Worm (Caenorhabditis elegans): ENCODE results near the gene nhr-27.

Gene nhr-27

DNA sequence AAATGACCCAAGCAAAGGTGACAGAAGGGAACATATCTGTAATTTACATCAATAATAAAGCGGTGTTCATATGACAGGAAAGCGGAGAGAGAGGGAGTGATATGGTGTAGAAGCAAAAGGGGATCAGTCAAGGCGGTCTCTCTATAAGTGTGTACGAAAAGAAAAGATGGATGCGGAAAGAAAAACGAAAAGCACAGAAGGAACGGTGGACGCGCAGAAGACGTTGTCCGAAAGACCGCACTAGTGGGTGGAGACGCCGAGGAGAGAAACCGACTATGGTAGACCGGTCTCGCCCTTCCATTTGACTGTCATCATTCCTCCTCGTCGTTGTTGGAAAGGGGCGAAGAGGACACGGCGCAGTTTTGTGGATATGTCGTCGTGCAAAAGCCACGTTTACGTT, 34.9 kb upstream of the nhr-27 start, which contains the start of gene C52G5.2:
Gene C52G5.2 (plus strand): TSS at position 301 of the 400 bp plus-strand sequence.
- TF ChIP-seq unc-39 (tag; optimal IDR thresholded peaks at IDR 0.05) (no peak), ztf-1 (GFP tag; conservative IDR thresholded peaks at IDR 0.05) (no peak), ztf-4 (tag; optimal IDR thresholded peaks at IDR 0.05) (no peak), R02D3.7 (tag; optimal IDR thresholded peaks at IDR 0.05) (no peak), nhr-23 (tag; optimal IDR thresholded peaks at IDR 0.05) (no peak), lin-13 (GFP tag; optimal IDR thresholded peaks at IDR 0.05) (no peak), blmp-1 (tag; optimal IDR thresholded peaks at IDR 0.05; ENCODE audit: insufficient read depth) (no peak), gmeb-1 (tag; optimal IDR thresholded peaks at IDR 0.05) (no peak), unc-55 (GFP tag; optimal IDR thresholded peaks at IDR 0.05) (no peak), mab-5 (tag; optimal IDR thresholded peaks at IDR 0.05) (no peak), sem-4 (tag; optimal IDR thresholded peaks at IDR 0.05) (no peak), egl-27 (tag; optimal IDR thresholded peaks at IDR 0.05) (no peak), nhr-12 (tag; optimal IDR thresholded peaks at IDR 0.05) (no peak), sma-3 (GFP tag; optimal IDR thresholded peaks at IDR 0.05) (no peak)

DNA sequence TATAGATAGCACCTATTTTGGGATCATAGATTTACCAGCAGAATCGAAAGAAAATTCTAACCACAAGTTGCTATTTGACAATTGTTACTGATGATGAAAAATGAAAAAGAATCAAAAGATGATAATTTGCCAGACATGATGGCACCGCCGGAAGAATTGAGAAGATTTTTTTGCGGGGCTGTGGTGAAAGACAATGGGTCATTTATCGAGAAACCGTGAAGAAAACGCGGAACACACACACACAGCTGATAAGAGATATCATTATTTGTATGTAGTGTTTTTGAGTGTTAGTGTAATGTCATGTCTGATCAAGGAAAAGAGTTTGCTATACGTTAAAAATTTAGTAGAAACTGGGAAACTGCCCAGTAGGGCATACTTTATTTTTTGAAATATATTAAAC, 26.7 kb upstream of the nhr-27 start:
- no peak for TF ChIP-seq Y55F3AM.14 (GFP tag; optimal IDR thresholded peaks at IDR 0.05)
- TF ChIP-seq sma-3 (GFP tag; optimal IDR thresholded peaks at IDR 0.05): peak; percentile 97
- TF ChIP-seq elt-1 (tag; optimal IDR thresholded peaks at IDR 0.05): no peak
- peak; percentile 90 for TF ChIP-seq sma-9 (GFP tag; optimal IDR thresholded peaks at IDR 0.05)
- no peak for TF ChIP-seq sma-9 (tag; optimal IDR thresholded peaks at IDR 0.05)
- TF ChIP-seq nhr-21 (tag; optimal IDR thresholded peaks at IDR 0.05): peak; percentile 43
- no peak for TF ChIP-seq aly-2 (tag; optimal IDR thresholded peaks at IDR 0.05)

ce11 chrX:12829055-12829454, 20.9 kb upstream of the nhr-27 start:
- TF ChIP-seq ztf-1 (GFP tag; conservative IDR thresholded peaks at IDR 0.05) (no peak), crh-2 (tag; optimal IDR thresholded peaks at IDR 0.05) (no peak), nhr-77 (tag; optimal IDR thresholded peaks at IDR 0.05) (no peak), lsy-2 (tag; optimal IDR thresholded peaks at IDR 0.05) (no peak), nhr-12 (tag; optimal IDR thresholded peaks at IDR 0.05) (no peak), sem-4 (tag; optimal IDR thresholded peaks at IDR 0.05) (no peak), elt-1 (tag; optimal IDR thresholded peaks at IDR 0.05) (no peak), R02D3.7 (tag; optimal IDR thresholded peaks at IDR 0.05) (no peak), nhr-11 (tag; optimal IDR thresholded peaks at IDR 0.05) (no peak), ztf-11 (tag; optimal IDR thresholded peaks at IDR 0.05) (no peak), aly-2 (tag; optimal IDR thresholded peaks at IDR 0.05) (no peak), gmeb-1 (tag; optimal IDR thresholded peaks at IDR 0.05) (no peak), nhr-129 (tag; optimal IDR thresholded peaks at IDR 0.05) (no peak), ZK546.5 (tag; optimal IDR thresholded peaks at IDR 0.05) (no peak), Y55F3AM.14 (GFP tag; optimal IDR thresholded peaks at IDR 0.05) (no peak), nhr-237 (tag; optimal IDR thresholded peaks at IDR 0.05) (no peak), skn-1 (tag; optimal IDR thresholded peaks at IDR 0.05) (no peak), nhr-21 (tag; optimal IDR thresholded peaks at IDR 0.05) (no peak)

DNA sequence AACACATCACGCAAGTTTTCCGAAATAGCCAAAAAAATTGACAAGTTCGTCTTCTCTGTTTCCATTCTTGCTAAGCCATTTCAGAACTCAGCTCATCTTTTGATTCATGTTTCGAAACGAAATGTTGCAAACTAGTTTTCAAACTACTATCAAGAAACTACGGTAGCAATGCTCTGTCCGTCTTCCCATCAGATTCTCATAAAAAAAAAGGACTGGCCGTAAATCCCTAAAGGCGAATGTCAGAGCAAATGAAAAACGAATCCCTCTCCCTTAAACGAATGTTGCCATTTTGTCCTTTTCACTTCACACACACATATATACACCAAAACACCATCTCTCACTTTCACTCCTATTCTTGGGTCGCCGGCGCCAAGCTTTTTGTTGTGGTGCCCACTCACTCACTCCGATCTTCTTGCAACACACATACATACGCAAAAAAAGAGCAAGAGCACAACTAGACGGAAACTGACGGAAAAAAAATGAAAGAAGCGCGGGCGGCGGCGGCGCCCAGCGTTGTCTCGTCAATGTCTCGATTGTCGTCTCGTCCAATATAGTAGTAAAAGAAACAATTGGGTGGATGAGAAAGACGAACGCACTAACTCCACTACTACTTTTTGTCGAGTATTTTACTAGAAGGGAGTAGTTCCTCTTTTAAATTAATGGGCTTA, 19.8 kb upstream of the nhr-27 start:
- TF ChIP-seq sma-9 (GFP tag; optimal IDR thresholded peaks at IDR 0.05) (no peak), sma-9 (tag; optimal IDR thresholded peaks at IDR 0.05) (no peak), mab-5 (tag; optimal IDR thresholded peaks at IDR 0.05) (no peak), nhr-10 (tag; optimal IDR thresholded peaks at IDR 0.05) (no peak), egl-27 (tag; optimal IDR thresholded peaks at IDR 0.05) (no peak), ceh-16 (tag; optimal IDR thresholded peaks at IDR 0.05) (no peak), Y55F3AM.14 (GFP tag; optimal IDR thresholded peaks at IDR 0.05) (no peak), alr-1 (tag; optimal IDR thresholded peaks at IDR 0.05) (no peak), nhr-12 (tag; optimal IDR thresholded peaks at IDR 0.05) (no peak), crh-2 (tag; optimal IDR thresholded peaks at IDR 0.05) (no peak)

ce11 chrX:12826782-12827181, 18.7 kb upstream of the nhr-27 start:
- TF ChIP-seq elt-1 (tag; optimal IDR thresholded peaks at IDR 0.05): no peak
- no peak for TF ChIP-seq lsy-2 (tag; optimal IDR thresholded peaks at IDR 0.05)
- TF ChIP-seq gmeb-1 (tag; optimal IDR thresholded peaks at IDR 0.05): no peak
- TF ChIP-seq unc-55 (GFP tag; optimal IDR thresholded peaks at IDR 0.05): no peak
- TF ChIP-seq ztf-1 (GFP tag; conservative IDR thresholded peaks at IDR 0.05): no peak

Measured in whole organism, L2 larva.